Fruit fly (Drosophila melanogaster): Measurements from ENCODE around the gene CG14949.

The CG14949 gene

DNA sequence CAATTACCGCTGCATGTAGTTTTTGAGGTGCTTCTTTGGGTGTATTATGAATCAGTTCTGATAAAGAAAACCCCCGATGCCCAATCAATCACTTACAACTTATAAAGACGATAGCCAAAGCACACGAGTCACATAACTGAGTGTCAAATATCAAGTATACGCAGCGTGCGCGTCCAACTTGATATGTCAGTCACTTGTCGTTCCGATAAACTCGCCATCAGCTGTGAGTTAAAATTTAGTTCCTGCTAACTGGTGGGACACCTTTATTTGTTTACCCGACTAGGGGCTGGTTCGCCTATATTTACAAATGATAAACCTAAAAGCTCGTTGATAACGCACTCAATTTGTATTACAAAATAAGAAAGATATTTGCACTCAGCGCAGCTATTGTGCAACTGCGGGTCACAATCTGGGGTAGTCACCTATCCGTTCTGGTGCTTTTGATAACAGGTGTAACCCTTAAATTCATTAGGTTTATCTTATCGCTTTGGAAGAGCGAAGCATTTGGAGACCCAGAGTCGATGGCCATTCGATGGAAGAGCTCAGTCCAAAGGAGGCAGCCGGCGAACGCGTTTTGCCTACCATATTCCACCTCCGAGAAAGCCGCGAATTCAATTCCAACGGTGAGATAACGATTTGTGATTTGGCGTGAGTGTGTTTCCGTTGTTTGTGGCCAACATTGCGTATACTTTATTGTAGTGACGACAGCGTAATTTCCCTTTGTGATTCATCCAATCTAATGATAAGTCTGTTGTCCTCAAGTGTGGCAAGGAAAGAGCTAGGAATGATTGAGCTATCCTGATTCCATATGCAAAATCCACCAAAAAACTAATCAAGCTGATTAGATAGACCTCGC is 4.5 kb upstream of the CG14949 start, which contains the start of gene CG1246:
CG1246 (plus strand) TSS at position 526 of the 856 bp plus-strand sequence.
- TF ChIP-seq vri (GFP tag; optimal IDR thresholded peaks at IDR 0.05): peak; percentile 96
- no peak for TF ChIP-seq OdsH (GFP tag; optimal IDR thresholded peaks at IDR 0.05)
- no peak for TF ChIP-seq CG15336 (GFP tag; IDR thresholded peaks at IDR 0.05)
- no peak for TF ChIP-seq Hr4 (GFP tag; optimal IDR thresholded peaks at IDR 0.05)
- no peak for TF ChIP-seq net (GFP tag; optimal IDR thresholded peaks at IDR 0.05)
- TF ChIP-seq CG6808 (GFP tag; optimal IDR thresholded peaks at IDR 0.05): no peak
- no peak for TF ChIP-seq salr (GFP tag; optimal IDR thresholded peaks at IDR 0.05)
- peak; percentile 70 for TF ChIP-seq fkh (GFP tag; optimal IDR thresholded peaks at IDR 0.05)
- TF ChIP-seq CG10669 (GFP tag; optimal IDR thresholded peaks at IDR 0.05): no peak

dm6 chr3L:2645068-2645467 is 1.8 kb upstream of the CG14949 start, which contains the start of gene CG1143:
Gene CG1143, plus strand, starts transcription at chr3L:2645368.
- TF ChIP-seq svp (GFP tag) (no peak), ss (GFP tag; optimal IDR thresholded peaks at IDR 0.05) (no peak), Hr4 (GFP tag; optimal IDR thresholded peaks at IDR 0.05) (no peak), CG32006 (GFP tag; optimal IDR thresholded peaks at IDR 0.05) (no peak), Hr39 (GFP tag; optimal IDR thresholded peaks at IDR 0.05) (no peak)

dm6 chr3L:2636023-2636968 is 6.9 kb downstream of the CG14949 start:
- TF ChIP-seq CG16779 (tag; optimal IDR thresholded peaks at IDR 0.05) (no peak), topi (GFP tag; optimal IDR thresholded peaks at IDR 0.05) (peak; percentile 46), Sox15 (GFP tag; optimal IDR thresholded peaks at IDR 0.05) (peak; percentile 9), achi (GFP tag; optimal IDR thresholded peaks at IDR 0.05) (peak; percentile 44), CG11902 (GFP tag; optimal IDR thresholded peaks at IDR 0.05) (peak; percentile 16), CG3032 (tag; optimal IDR thresholded peaks at IDR 0.05) (peak; percentile 47), CG15336 (GFP tag; IDR thresholded peaks at IDR 0.05) (peak; percentile 72), Sox14 (GFP tag; optimal IDR thresholded peaks at IDR 0.05) (no peak), pdm3 (GFP tag; optimal IDR thresholded peaks at IDR 0.05) (peak; percentile 41), svp (GFP tag) (peak; percentile 59), CG6808 (GFP tag; optimal IDR thresholded peaks at IDR 0.05) (no peak), OdsH (GFP tag; optimal IDR thresholded peaks at IDR 0.05) (peak; percentile 70), Lpt (GFP tag; optimal IDR thresholded peaks at IDR 0.05) (peak; percentile 52), CG1621 (tag; optimal IDR thresholded peaks at IDR 0.05) (no peak), Ets96B (tag; optimal IDR thresholded peaks at IDR 0.05) (peak; percentile 61), dsx (GFP tag; optimal IDR thresholded peaks at IDR 0.05; ENCODE audit: poor library complexity, severe bottlenecking) (peak; percentile 15), CG6792 (GFP tag; optimal IDR thresholded peaks at IDR 0.05) (peak; percentile 2), Gug (GFP tag; IDR thresholded peaks at IDR 0.05) (peak; percentile 27; the same call in 1 of the 2 replicates), CG31627 (GFP tag; optimal IDR thresholded peaks at IDR 0.05) (peak; percentile 12), CG8319 (GFP tag; optimal IDR thresholded peaks at IDR 0.05) (peak; percentile 30), esn (GFP tag; optimal IDR thresholded peaks at IDR 0.05) (peak; percentile 28), Blimp-1 (GFP tag; optimal IDR thresholded peaks at IDR 0.05) (no peak), Hr39 (GFP tag; optimal IDR thresholded peaks at IDR 0.05) (peak; percentile 11), CG6276 (GFP tag; optimal IDR thresholded peaks at IDR 0.05) (no peak), Eip93F (GFP tag; optimal IDR thresholded peaks at IDR 0.05) (no peak), CG6163 (GFP tag; IDR thresholded peaks at IDR 0.05) (peak; percentile 78), CG6854 (GFP tag; optimal IDR thresholded peaks at IDR 0.05) (no peak), acj6 (GFP tag; optimal IDR thresholded peaks at IDR 0.05) (peak; percentile 39), fd85E (GFP tag; optimal IDR thresholded peaks at IDR 0.05) (no peak), CG10669 (GFP tag; optimal IDR thresholded peaks at IDR 0.05) (no peak), CG11762 (GFP tag; optimal IDR thresholded peaks at IDR 0.05; ENCODE audit: insufficient read depth) (peak; percentile 9), Eip78C (GFP tag) (peak; percentile 82), Met (GFP tag; optimal IDR thresholded peaks at IDR 0.05) (peak; percentile 40), CG3919 (GFP tag; optimal IDR thresholded peaks at IDR 0.05) (peak; percentile 77), Ets21C (GFP tag; optimal IDR thresholded peaks at IDR 0.05) (no peak), Sox102F (GFP tag; optimal IDR thresholded peaks at IDR 0.05) (peak; percentile 18)
